Worm (Caenorhabditis elegans) whole organism, L3 larva: ENCODE results near the gene eng-1.
A peak's percentile ranks its signal among the peaks of the same experiment; 100 is the strongest.

Source experiments
- R02D3.7 ChIP-seq: fragments of 150-350 bp; optimal IDR thresholded peaks from 2 replicates; lab custom pipeline; 2014; ENCODE audit warnings: missing biosample characterization, missing genetic modification characterization
- aly-2 ChIP-seq: fragments of 150-350 bp; optimal IDR thresholded peaks from 2 replicates; lab custom pipeline; 2014; ENCODE audit warnings: missing biosample characterization, missing genetic modification characterization
- ama-1 ChIP-seq: fragments of 150-350 bp; optimal IDR thresholded peaks from 2 replicates; lab custom pipeline; 2018
- ceh-28 ChIP-seq: fragments of 150-350 bp; optimal IDR thresholded peaks from 2 replicates; lab custom pipeline; 2014; ENCODE audit warnings: missing biosample characterization, missing genetic modification reagents, missing genetic modification characterization
- daf-12 ChIP-seq: fragments of 150-350 bp; optimal IDR thresholded peaks from 2 replicates; lab custom pipeline; 2014; ENCODE audit warnings: missing biosample characterization, missing genetic modification reagents, missing genetic modification characterization
- elt-2 ChIP-seq: sonication (generic microtip); optimal IDR thresholded peaks from 2 replicates; lab custom pipeline; 2016; ENCODE audit warnings: missing genetic modification reagents, mild to moderate bottlenecking, missing genetic modification characterization, missing compliant biosample characterization
- elt-3 ChIP-seq, 3 experiments: fragments of 150-350 bp in 1 of 3; sonication (generic microtip) in 2 of 3; optimal IDR thresholded peaks; 2 replicates in 2 of 3; 4 replicates in 1 of 3; lab custom pipeline; 2014 to 2017; ENCODE audit warnings: missing biosample characterization in 3 of 3, missing genetic modification characterization in 3 of 3
- fkh-2 ChIP-seq: fragments of 150-350 bp; optimal IDR thresholded peaks from 2 replicates; lab custom pipeline; 2014; ENCODE audit warnings: missing biosample characterization, missing genetic modification reagents, missing genetic modification characterization
- fos-1 ChIP-seq: fragments of 150-350 bp; optimal IDR thresholded peaks from 2 replicates; lab custom pipeline; 2014; ENCODE audit warnings: missing biosample characterization, missing genetic modification characterization
- hmg-11 ChIP-seq: sonication (generic microtip); optimal IDR thresholded peaks from 2 replicates; lab custom pipeline; 2016; ENCODE audit warnings: missing genetic modification characterization, missing compliant biosample characterization
- lsy-12 ChIP-seq: sonication (generic microtip); optimal IDR thresholded peaks from 2 replicates; lab custom pipeline; 2016; ENCODE audit warnings: mild to moderate bottlenecking, missing genetic modification characterization, missing compliant biosample characterization
- mdl-1 ChIP-seq: fragments of 150-350 bp; optimal IDR thresholded peaks from 2 replicates; lab custom pipeline; 2014; ENCODE audit warnings: missing biosample characterization, missing genetic modification characterization
- mml-1 ChIP-seq: fragments of 150-350 bp; sonication (generic microtip); optimal IDR thresholded peaks from 3 replicates; lab custom pipeline; 2014; ENCODE audit warnings: missing biosample characterization, missing genetic modification characterization
- nfya-1 ChIP-seq: sonication (generic microtip); optimal IDR thresholded peaks from 2 replicates; lab custom pipeline; 2017; ENCODE audit warnings: missing genetic modification characterization, mild to moderate bottlenecking, missing compliant biosample characterization, antibody characterized with exemption, moderate library complexity; ENCODE audit not compliant: insufficient read depth
- nhr-11 ChIP-seq: fragments of 150-350 bp; optimal IDR thresholded peaks from 2 replicates; lab custom pipeline; 2014; ENCODE audit warnings: missing biosample characterization, missing genetic modification characterization
- nhr-12 ChIP-seq: fragments of 150-350 bp; optimal IDR thresholded peaks from 2 replicates; lab custom pipeline; 2014; ENCODE audit warnings: missing biosample characterization, missing genetic modification characterization
- nhr-237 ChIP-seq: fragments of 150-350 bp; optimal IDR thresholded peaks from 2 replicates; lab custom pipeline; 2014; ENCODE audit warnings: missing biosample characterization, missing genetic modification characterization
- nhr-28 ChIP-seq: fragments of 150-350 bp; optimal IDR thresholded peaks from 2 replicates; lab custom pipeline; 2014; ENCODE audit warnings: missing biosample characterization, missing genetic modification characterization
- nhr-76 ChIP-seq: fragments of 150-350 bp; sonication (generic microtip); optimal IDR thresholded peaks from 5 replicates; lab custom pipeline; 2014; ENCODE audit warnings: missing biosample characterization, missing genetic modification characterization
- pha-4 ChIP-seq: fragments of 150-350 bp; optimal IDR thresholded peaks from 2 replicates; lab custom pipeline; 2014; ENCODE audit warnings: missing biosample characterization, missing genetic modification reagents, missing genetic modification characterization
- sea-2 ChIP-seq: fragments of 150-350 bp; sonication (generic microtip); optimal IDR thresholded peaks from 4 replicates; lab custom pipeline; 2014; ENCODE audit warnings: missing biosample characterization, missing genetic modification reagents, missing genetic modification characterization
- unc-62 ChIP-seq: fragments of 150-350 bp; sonication (generic microtip); optimal IDR thresholded peaks from 4 replicates; lab custom pipeline; 2014; ENCODE audit warnings: missing biosample characterization, missing genetic modification reagents, missing genetic modification characterization
- zag-1 ChIP-seq: fragments of 150-350 bp; optimal IDR thresholded peaks from 2 replicates; lab custom pipeline; 2014; ENCODE audit warnings: missing biosample characterization, missing genetic modification characterization
- ztf-4 ChIP-seq: fragments of 150-350 bp; optimal IDR thresholded peaks from 2 replicates; lab custom pipeline; 2014; ENCODE audit warnings: missing biosample characterization, missing genetic modification characterization

Gene eng-1

DNA sequence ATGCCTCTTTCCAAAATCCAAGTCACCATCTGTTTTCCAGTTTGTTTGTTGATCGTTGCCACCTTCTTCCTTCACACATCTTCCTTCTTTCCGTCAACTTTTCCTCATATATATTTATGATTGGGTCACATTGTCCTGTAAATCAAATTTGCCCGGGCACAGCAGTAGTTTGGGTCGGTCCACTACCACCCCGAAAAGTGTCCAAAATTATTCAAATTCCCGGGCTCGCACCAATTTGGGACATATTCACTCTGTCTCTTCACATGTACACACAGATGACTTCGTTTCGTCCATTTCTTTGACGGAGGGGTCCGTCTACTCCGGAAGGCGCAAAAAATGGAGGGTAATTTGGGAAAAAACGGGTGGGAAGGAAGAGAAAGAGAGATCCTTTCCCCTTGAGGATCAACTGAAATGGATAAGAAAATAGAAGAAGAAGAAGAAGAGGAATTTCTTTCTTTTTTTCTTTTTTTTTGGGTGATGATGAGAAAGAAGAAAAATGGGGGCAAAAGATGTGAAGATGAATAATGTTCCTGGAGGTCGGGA is 41.3 kb downstream of the eng-1 start:
- TF ChIP-seq R02D3.7 (tag; lab: Kevin White, UChicago) (no peak), nfya-1 (peak; percentile 3)
- TF ChIP-seq, all 47 proteins: peak for 1

DNA sequence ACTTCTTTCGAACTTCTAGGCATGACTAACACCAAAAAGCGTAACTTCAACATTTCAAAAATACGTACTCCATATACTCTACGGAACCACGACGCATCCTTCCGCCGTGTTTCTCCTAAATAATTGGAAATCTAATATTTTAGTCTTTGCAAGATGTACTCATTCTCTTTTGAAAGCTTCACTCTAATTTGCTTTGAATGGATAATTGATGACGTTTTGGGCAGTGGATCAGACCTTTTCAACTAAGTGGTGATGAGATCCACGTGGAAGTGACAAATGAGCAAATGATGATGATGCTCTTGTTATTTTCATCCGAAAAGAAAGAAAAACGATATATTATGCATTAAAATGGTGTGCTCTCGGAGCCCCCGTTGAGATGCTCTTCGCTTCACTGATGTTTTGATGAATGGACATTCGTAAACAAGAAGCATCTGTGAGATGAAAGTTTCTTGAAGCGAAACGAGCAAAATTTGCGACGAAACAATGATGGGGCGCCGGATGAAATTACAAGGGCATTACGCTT is 43.8 kb downstream of the eng-1 start:
- TF ChIP-seq zag-1 (tag; lab: Kevin White, UChicago): no peak
- no peak for TF ChIP-seq R02D3.7 (tag; lab: Kevin White, UChicago)
- no peak for TF ChIP-seq fos-1 (tag; lab: Kevin White, UChicago)
- TF ChIP-seq lsy-12 (tag; lab: Kevin White, UChicago): no peak

DNA sequence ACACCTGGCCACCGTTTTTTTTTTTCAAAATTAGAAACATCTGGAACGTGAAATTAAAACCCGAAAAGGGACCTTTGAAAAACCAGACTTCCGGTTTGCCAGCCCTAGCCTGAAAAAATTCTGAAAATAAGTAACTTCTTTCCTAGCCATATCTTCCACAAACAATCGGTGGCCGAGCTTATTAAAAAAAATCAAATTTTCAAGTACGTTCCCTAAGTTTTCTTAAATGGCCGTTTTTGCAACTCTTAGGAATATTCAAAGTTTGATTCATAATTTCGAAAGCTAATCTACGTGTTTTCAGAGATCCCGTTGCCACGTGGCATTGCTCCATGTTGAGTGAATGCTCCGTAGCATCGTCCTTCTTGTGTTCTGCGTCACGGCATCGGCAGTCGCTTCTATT is 44.7 kb downstream of the eng-1 start, which contains the start of gene R12B2.8:
Gene R12B2.8, plus strand, starts transcription at position 301 of the 400 bp plus-strand sequence.
- TF ChIP-seq fkh-2 (tag; lab: Kevin White, UChicago): no peak
- TF ChIP-seq elt-3 (tag; optimal IDR thresholded peaks at IDR 0.05; lab: Kevin White, UChicago): no peak
- no peak for TF ChIP-seq nhr-76 (tag; lab: Kevin White, UChicago)
- TF ChIP-seq nhr-28 (tag; lab: Kevin White, UChicago): no peak
- no peak for TF ChIP-seq unc-62 (GFP tag; lab: Kevin White, UChicago)
- no peak for TF ChIP-seq ztf-4 (tag; lab: Kevin White, UChicago)
- no peak for TF ChIP-seq elt-2 (tag; lab: Kevin White, UChicago)
- no peak for TF ChIP-seq R02D3.7 (tag; lab: Kevin White, UChicago)
- no peak for TF ChIP-seq ceh-28
- TF ChIP-seq, all 47 proteins: peak for 0

DNA sequence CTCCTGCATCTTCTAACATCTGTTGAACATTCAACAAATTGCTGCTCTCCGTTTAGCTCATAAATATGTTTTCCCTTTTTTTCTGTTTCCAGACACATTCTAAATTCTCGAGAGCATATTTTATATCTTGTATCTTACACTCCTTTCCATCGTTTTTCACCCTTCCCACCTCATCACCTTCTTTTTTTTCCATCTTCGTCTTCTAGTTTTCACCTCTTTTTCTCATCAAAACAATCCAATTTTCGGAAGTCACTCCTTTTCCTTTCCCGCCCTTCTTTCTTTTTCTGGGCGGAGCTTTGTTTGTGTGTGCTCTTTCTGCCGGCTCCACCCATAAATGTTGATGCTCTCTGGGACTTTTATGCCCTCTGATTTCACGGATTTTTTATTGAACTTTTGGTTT is 45.5 kb downstream of the eng-1 start:
- TF ChIP-seq sea-2 (GFP tag; lab: Kevin White, UChicago): no peak
- TF ChIP-seq ceh-28: no peak
- TF ChIP-seq nhr-11 (tag; lab: Kevin White, UChicago): no peak
- TF ChIP-seq aly-2 (tag; lab: Kevin White, UChicago): no peak
- TF ChIP-seq daf-12 (tag; lab: Kevin White, UChicago): no peak
- TF ChIP-seq ama-1 (lab: Kevin White, UChicago): no peak
- no peak for TF ChIP-seq nhr-12
- TF ChIP-seq pha-4 (tag; lab: Kevin White, UChicago): no peak
- TF ChIP-seq elt-3 (tag; optimal IDR thresholded peaks at IDR 0.05; lab: Kevin White, UChicago): no peak
- TF ChIP-seq hmg-11: no peak
- no peak for TF ChIP-seq mml-1 (tag; lab: Kevin White, UChicago)
- no peak for TF ChIP-seq mdl-1 (tag; lab: Kevin White, UChicago)
- no peak for TF ChIP-seq nhr-237 (tag; lab: Kevin White, UChicago)
- TF ChIP-seq lsy-12 (tag; lab: Kevin White, UChicago): no peak
